Worm (Caenorhabditis elegans) whole organism, midembryonic: Measurements from ENCODE around the gene C02B8.6.

Source experiments
- cog-1 ChIP-seq: sonication (generic microtip); optimal IDR thresholded peaks from 2 replicates; lab custom pipeline; 2016; ENCODE audit warnings: missing genetic modification characterization, missing compliant biosample characterization
- flt-1 ChIP-seq: fragments of 200-800 bp; sonication (Bioruptor generic); IDR thresholded peaks from 2 replicates; pipeline ENCODE4 v1.3.6; 2022; ENCODE audit warnings: missing genetic modification characterization, missing compliant biosample characterization
- klf-2 ChIP-seq: fragments of 200-800 bp; sonication (Bioruptor generic); conservative IDR thresholded peaks from 2 replicates; pipeline ENCODE4 v1.3.6; 2022; ENCODE audit warnings: missing genetic modification reagents, missing genetic modification characterization, missing compliant biosample characterization
- ref-1 ChIP-seq: fragments of 200-800 bp; sonication (Bioruptor generic); conservative IDR thresholded peaks from 2 replicates; pipeline ENCODE4 v1.3.6; 2022; ENCODE audit warnings: missing genetic modification reagents, missing genetic modification characterization, missing compliant biosample characterization
- ztf-23 ChIP-seq: fragments of 200-800 bp; sonication (Bioruptor generic); IDR thresholded peaks from 2 replicates; pipeline ENCODE4 v1.3.6; 2022; ENCODE audit warnings: missing genetic modification reagents, missing genetic modification characterization, missing compliant biosample characterization
- ztf-29 ChIP-seq: fragments of 200-800 bp; sonication (Bioruptor generic); IDR thresholded peaks from 2 replicates; pipeline ENCODE4 v1.3.6; 2022; ENCODE audit warnings: missing genetic modification reagents, missing genetic modification characterization, missing compliant biosample characterization

- TF ChIP-seq flt-1 (no peak), cog-1 (tag; lab: Kevin White, UChicago) (no peak), ztf-23 (GFP tag; lab: Robert Waterston, UW) (no peak), ref-1 (GFP tag; lab: Robert Waterston, UW) (no peak), ztf-29 (no peak), klf-2 (GFP tag; lab: Robert Waterston, UW) (no peak)
These were observed 12.9 kb upstream of the C02B8.6 start for ce11 chrX:8148993-8149392.
